Fruit fly (Drosophila melanogaster) whole organism, embryonic: ENCODE measurements around the gene CG9184.
A peak's percentile ranks its signal among the peaks of the same experiment; 100 is the strongest.

ENCODE experiments used
- Awh ChIP-seq: fragments of 200-800 bp; sonication (Bioruptor generic); IDR thresholded peaks from 2 replicates; pipeline ENCODE4, ENCODE4 v1.3.6; 2022; ENCODE audit warnings: missing biosample characterization, missing genetic modification characterization
- CG10654 ChIP-seq: fragments of 200-800 bp; sonication (Bioruptor generic); optimal IDR thresholded peaks from 2 replicates; lab custom pipeline; 2016; ENCODE audit warnings: missing biosample characterization, missing genetic modification characterization
- CG10979 ChIP-seq: fragments of 200-800 bp; sonication (Bioruptor generic); optimal IDR thresholded peaks from 2 replicates; lab custom pipeline; 2018; ENCODE audit warnings: missing biosample characterization, mild to moderate bottlenecking, missing genetic modification characterization, moderate library complexity
- CG12104 ChIP-seq: fragments of 200-800 bp; sonication (Bioruptor generic); optimal IDR thresholded peaks from 3 replicates; lab custom pipeline; 2016; ENCODE audit warnings: missing biosample characterization, missing genetic modification characterization
- CG12391 ChIP-seq: fragments of 200-800 bp; sonication (Bioruptor generic); optimal IDR thresholded peaks from 3 replicates; lab custom pipeline; 2018; ENCODE audit warnings: missing biosample characterization, mild to moderate bottlenecking, missing genetic modification characterization, moderate library complexity
- CG12659 ChIP-seq: fragments of 200-800 bp; sonication (Bioruptor generic); optimal IDR thresholded peaks from 3 replicates; lab custom pipeline; 2017; ENCODE audit warnings: mild to moderate bottlenecking, missing biosample characterization, missing genetic modification reagents, missing genetic modification characterization
- CG13296 ChIP-seq: fragments of 200-800 bp; sonication (Bioruptor generic); optimal IDR thresholded peaks from 3 replicates; lab custom pipeline; 2018; ENCODE audit warnings: missing biosample characterization, mild to moderate bottlenecking, missing genetic modification characterization
- CG13624 ChIP-seq: fragments of 200-800 bp; sonication (Bioruptor generic); optimal IDR thresholded peaks from 2 replicates; lab custom pipeline; 2016; ENCODE audit warnings: missing biosample characterization, missing genetic modification characterization
- CG15514 ChIP-seq: fragments of 200-800 bp; sonication (Bioruptor generic); optimal IDR thresholded peaks from 3 replicates; lab custom pipeline; 2017; ENCODE audit warnings: missing biosample characterization, missing genetic modification characterization, mild to moderate bottlenecking, moderate library complexity, missing genetic modification reagents
- CG15601 ChIP-seq: fragments of 200-800 bp; sonication (Bioruptor generic); optimal IDR thresholded peaks from 3 replicates; lab custom pipeline; 2019; ENCODE audit warnings: missing biosample characterization, mild to moderate bottlenecking, missing genetic modification characterization, moderate library complexity
- CG1647 ChIP-seq: fragments of 200-800 bp; sonication (Bioruptor generic); optimal IDR thresholded peaks from 3 replicates; lab custom pipeline; 2016; ENCODE audit warnings: missing biosample characterization, missing genetic modification characterization
- CG17568 ChIP-seq: fragments of 200-800 bp; sonication (Bioruptor generic); optimal IDR thresholded peaks from 2 replicates; lab custom pipeline; 2018; ENCODE audit warnings: missing biosample characterization, mild to moderate bottlenecking, missing genetic modification characterization, moderate library complexity
- CG18764 ChIP-seq: fragments of 200-800 bp; sonication (Bioruptor generic); optimal IDR thresholded peaks from 3 replicates; lab custom pipeline; 2016; ENCODE audit warnings: missing biosample characterization, missing genetic modification characterization
- CG31388 ChIP-seq: fragments of 200-800 bp; sonication (Bioruptor generic); optimal IDR thresholded peaks from 2 replicates; lab custom pipeline; 2016; ENCODE audit warnings: missing biosample characterization, missing genetic modification characterization
- CG34376 ChIP-seq: fragments of 200-800 bp; sonication (Bioruptor generic); optimal IDR thresholded peaks from 2 replicates; lab custom pipeline; 2018; ENCODE audit warnings: missing biosample characterization, mild to moderate bottlenecking, missing genetic modification characterization
- CG4424 ChIP-seq: fragments of 200-800 bp; sonication (Bioruptor generic); optimal IDR thresholded peaks from 3 replicates; lab custom pipeline; 2016; ENCODE audit warnings: missing biosample characterization, missing genetic modification characterization
- CG6272 ChIP-seq: fragments of 200-800 bp; sonication (Bioruptor generic); IDR thresholded peaks from 2 replicates; pipeline ENCODE4 v1.3.6; 2022; ENCODE audit warnings: missing biosample characterization, missing genetic modification characterization
- CG6654 ChIP-seq: fragments of 200-800 bp; sonication (Bioruptor generic); optimal IDR thresholded peaks from 2 replicates; lab custom pipeline; 2017; ENCODE audit warnings: missing biosample characterization, mild to moderate bottlenecking, missing genetic modification characterization
- CG7839 ChIP-seq: fragments of 200-800 bp; sonication (Bioruptor generic); optimal IDR thresholded peaks from 3 replicates; lab custom pipeline; 2018; ENCODE audit warnings: missing biosample characterization, mild to moderate bottlenecking, missing genetic modification characterization, moderate library complexity
- CG8089 ChIP-seq: fragments of 200-800 bp; sonication (Bioruptor generic); optimal IDR thresholded peaks from 3 replicates; lab custom pipeline; 2016; ENCODE audit warnings: missing biosample characterization, missing genetic modification characterization
- D19B ChIP-seq: fragments of 200-800 bp; sonication (Bioruptor generic); optimal IDR thresholded peaks from 2 replicates; lab custom pipeline; 2017; ENCODE audit warnings: missing biosample characterization, mild to moderate bottlenecking, missing genetic modification characterization
- Gsc ChIP-seq: fragments of 200-800 bp; sonication (Bioruptor generic); IDR thresholded peaks from 2 replicates; pipeline ENCODE4 v1.3.6; 2022; ENCODE audit warnings: missing biosample characterization, missing genetic modification characterization
- Hr3 ChIP-seq: fragments of 200-800 bp; sonication (Bioruptor generic); optimal IDR thresholded peaks from 3 replicates; lab custom pipeline; 2016; ENCODE audit warnings: missing biosample characterization, missing genetic modification characterization
- Hr39 ChIP-seq: fragments of >200 bp; optimal IDR thresholded peaks from 2 replicates; lab custom pipeline; 2017
- Hsf ChIP-seq: fragments of 200-800 bp; sonication (Bioruptor generic); optimal IDR thresholded peaks from 3 replicates; lab custom pipeline; 2016; ENCODE audit warnings: missing biosample characterization, missing genetic modification characterization
- Rfx ChIP-seq: fragments of 200-800 bp; sonication (Bioruptor generic); IDR thresholded peaks from 2 replicates; pipeline ENCODE4 v1.3.6; 2022; ENCODE audit warnings: missing biosample characterization, missing genetic modification characterization
- Six4 ChIP-seq: fragments of 200-800 bp; sonication (Bioruptor generic); optimal IDR thresholded peaks from 2 replicates; lab custom pipeline; 2016; ENCODE audit warnings: missing biosample characterization, missing genetic modification characterization
- Ssrp ChIP-seq: fragments of 200-800 bp; sonication (Bioruptor generic); optimal IDR thresholded peaks from 2 replicates; lab custom pipeline; 2018; ENCODE audit warnings: missing biosample characterization, mild to moderate bottlenecking, missing genetic modification characterization, moderate library complexity
- ash1 ChIP-seq: fragments of 200-800 bp; sonication (Bioruptor generic); optimal IDR thresholded peaks from 2 replicates; lab custom pipeline; 2018; ENCODE audit warnings: missing biosample characterization, mild to moderate bottlenecking, missing genetic modification characterization
- cato ChIP-seq: fragments of 200-800 bp; sonication (Bioruptor generic); optimal IDR thresholded peaks from 2 replicates; lab custom pipeline; 2016; ENCODE audit warnings: missing biosample characterization, missing genetic modification characterization, borderline replicate concordance
- gcm2 ChIP-seq: fragments of 200-800 bp; sonication (Bioruptor generic); optimal IDR thresholded peaks from 2 replicates; lab custom pipeline; 2016; ENCODE audit warnings: missing biosample characterization, missing genetic modification characterization
- grn ChIP-seq: fragments of 200-800 bp; sonication (Bioruptor generic); optimal IDR thresholded peaks from 3 replicates; lab custom pipeline; 2017; ENCODE audit warnings: missing biosample characterization, missing genetic modification characterization
- gt ChIP-seq: fragments of 200-800 bp; sonication (Bioruptor generic); IDR thresholded peaks from 2 replicates; pipeline ENCODE4 v1.3.6; 2022; ENCODE audit warnings: missing biosample characterization, missing genetic modification characterization
- jumu ChIP-seq: fragments of 200-800 bp; sonication (Bioruptor generic); optimal IDR thresholded peaks from 3 replicates; lab custom pipeline; 2016; ENCODE audit warnings: missing biosample characterization, missing genetic modification characterization
- knrl ChIP-seq: fragments of 200-800 bp; sonication (Bioruptor generic); IDR thresholded peaks from 3 replicates; pipeline ENCODE4 v1.3.6; 2022; ENCODE audit warnings: missing biosample characterization, missing genetic modification characterization; ENCODE audit not compliant: partially characterized antibody
- lilli ChIP-seq: fragments of 200-800 bp; sonication (Bioruptor generic); optimal IDR thresholded peaks from 3 replicates; lab custom pipeline; 2016; ENCODE audit warnings: missing biosample characterization, missing genetic modification characterization
- lmd ChIP-seq: fragments of 200-800 bp; sonication (Bioruptor generic); IDR thresholded peaks from 2 replicates; pipeline ENCODE4 v1.3.6; 2022; ENCODE audit warnings: missing biosample characterization, missing genetic modification characterization
- nau ChIP-seq: fragments of 200-800 bp; sonication (Bioruptor generic); optimal IDR thresholded peaks from 3 replicates; lab custom pipeline; 2017; ENCODE audit warnings: missing biosample characterization, mild to moderate bottlenecking, missing genetic modification characterization, missing genetic modification reagents
- nmo ChIP-seq: fragments of 200-800 bp; sonication (Bioruptor generic); optimal IDR thresholded peaks from 2 replicates; lab custom pipeline; 2018; ENCODE audit warnings: missing biosample characterization, mild to moderate bottlenecking, missing genetic modification characterization, moderate library complexity
- peb ChIP-seq: fragments of 200-800 bp; sonication (Bioruptor generic); IDR thresholded peaks from 2 replicates; pipeline ENCODE4 v1.3.6; 2022; ENCODE audit warnings: missing biosample characterization, missing genetic modification characterization
- pzg ChIP-seq: fragments of 200-800 bp; sonication (Bioruptor generic); optimal IDR thresholded peaks from 3 replicates; lab custom pipeline; 2018; ENCODE audit warnings: missing biosample characterization, mild to moderate bottlenecking, missing genetic modification characterization, moderate library complexity
- sc ChIP-seq, 3 experiments: fragments of >200 bp in 2 of 3; fragments of 200-800 bp in 1 of 3; sonication (Bioruptor generic) in 1 of 3; optimal IDR thresholded peaks; 2 replicates in 2 of 3; 3 replicates in 1 of 3; lab custom pipeline; 2017; ENCODE audit warnings: mild to moderate bottlenecking in 1 of 3, missing biosample characterization in 1 of 3, missing genetic modification characterization in 1 of 3, missing genetic modification reagents in 1 of 3
- schlank ChIP-seq: fragments of 200-800 bp; sonication (Bioruptor generic); optimal IDR thresholded peaks from 2 replicates; lab custom pipeline; 2018; ENCODE audit warnings: missing biosample characterization, mild to moderate bottlenecking, missing genetic modification characterization
- scrt ChIP-seq: fragments of 200-800 bp; sonication (Bioruptor generic); optimal IDR thresholded peaks from 2 replicates; lab custom pipeline; 2018; ENCODE audit warnings: missing biosample characterization, mild to moderate bottlenecking, missing genetic modification characterization, moderate library complexity
- sens ChIP-seq: fragments of 200-800 bp; sonication (Bioruptor generic); peaks from one replicate; lab custom pipeline; 2016; ENCODE audit warnings: missing biosample characterization, missing genetic modification characterization
- shn ChIP-seq: fragments of 200-800 bp; sonication (Bioruptor generic); optimal IDR thresholded peaks from 3 replicates; lab custom pipeline; 2016; ENCODE audit warnings: missing biosample characterization, missing genetic modification characterization
- stc ChIP-seq: fragments of 200-800 bp; sonication (Bioruptor generic); IDR thresholded peaks from 2 replicates; pipeline ENCODE4 v1.3.6; 2022; ENCODE audit warnings: missing biosample characterization, missing genetic modification characterization
- unc-4 ChIP-seq: fragments of 200-800 bp; sonication (Bioruptor generic); IDR thresholded peaks from 2 replicates; pipeline ENCODE4 v1.3.6; 2022; ENCODE audit warnings: missing biosample characterization, missing genetic modification characterization; ENCODE audit not compliant: partially characterized antibody
- wek ChIP-seq: fragments of 200-800 bp; sonication (Bioruptor generic); optimal IDR thresholded peaks from 3 replicates; lab custom pipeline; 2018; ENCODE audit warnings: missing biosample characterization, mild to moderate bottlenecking, missing genetic modification characterization, moderate library complexity
- zen ChIP-seq: fragments of 200-800 bp; sonication (Bioruptor generic); optimal IDR thresholded peaks from 3 replicates; lab custom pipeline; 2018; ENCODE audit warnings: missing biosample characterization, mild to moderate bottlenecking, missing genetic modification characterization, moderate library complexity

CG9184 gene

dm6 chr3L:1342133-1342580 is 19.6 kb upstream of the CG9184 start, which contains the start of gene indra (continued):
- TF ChIP-seq nau (no peak), Hr3 (peak; percentile 53), CG15514 (GFP tag; lab: Kevin White, UChicago) (peak; percentile 71), Hr39 (lab: Kevin White, UChicago) (no peak), lilli (GFP tag; lab: Kevin White, UChicago) (peak; percentile 85), Ssrp (peak; percentile 53), schlank (no peak), unc-4 (GFP tag; lab: Robert Waterston, UW) (peak; percentile 58; the same call in 1 of the 2 replicates), wek (GFP tag; lab: Kevin White, UChicago) (no peak), Rfx (GFP tag; lab: Robert Waterston, UW) (peak; percentile 63; the same call in 1 of the 2 replicates), ash1 (GFP tag; lab: Kevin White, UChicago) (no peak), Gsc (no peak), CG10654 (peak; percentile 48), stc (GFP tag; lab: Robert Waterston, UW) (no peak), pzg (GFP tag; lab: Kevin White, UChicago) (peak; percentile 75), shn (peak; percentile 68), grn (GFP tag; lab: Kevin White, UChicago) (no peak), peb (GFP tag; lab: Robert Waterston, UW) (no peak), CG31388 (GFP tag; lab: Kevin White, UChicago) (no peak), CG13296 (GFP tag; lab: Kevin White, UChicago) (no peak), CG12659 (GFP tag; lab: Kevin White, UChicago) (peak; percentile 81), gcm2 (GFP tag; lab: Kevin White, UChicago) (no peak), CG13624 (GFP tag; lab: Kevin White, UChicago) (peak; percentile 76), CG12104 (GFP tag; lab: Kevin White, UChicago) (peak; percentile 49), CG12391 (tag; lab: Kevin White, UChicago) (peak; percentile 67), gt (GFP tag; lab: Robert Waterston, UW) (no peak), scrt (GFP tag; lab: Kevin White, UChicago) (no peak), zen (tag; lab: Kevin White, UChicago) (peak; percentile 46), jumu (GFP tag; lab: Kevin White, UChicago) (peak; percentile 52), CG6654 (GFP tag; lab: Kevin White, UChicago) (no peak), CG17568 (GFP tag; lab: Kevin White, UChicago) (no peak), sc (optimal IDR thresholded peaks at IDR 0.05; lab: Kevin White, UChicago) (no peak), sc (GFP tag; optimal IDR thresholded peaks at IDR 0.05; lab: Kevin White, UChicago) (no peak), CG1647 (GFP tag; lab: Kevin White, UChicago) (peak; percentile 58), CG7839 (tag; lab: Kevin White, UChicago) (no peak), cato (GFP tag; lab: Kevin White, UChicago) (peak; percentile 64), Six4 (peak; percentile 23), knrl (peak; percentile 33; the same call in 1 of the 3 replicates), Hsf (GFP tag; lab: Kevin White, UChicago) (peak; percentile 36), lmd (GFP tag; lab: Robert Waterston, UW) (peak; percentile 37; the same call in 1 of the 2 replicates), CG10979 (tag; lab: Kevin White, UChicago) (peak; percentile 21), CG8089 (GFP tag; lab: Kevin White, UChicago) (peak; percentile 45), CG34376 (no peak), CG6272 (GFP tag; lab: Robert Waterston, UW) (no peak), CG15601 (tag; lab: Kevin White, UChicago) (peak; percentile 37), CG18764 (GFP tag; lab: Kevin White, UChicago) (peak; percentile 25), CG4424 (peak; percentile 6), Awh (GFP tag; lab: Robert Waterston, UW) (no peak), nmo (peak; percentile 74), sens (peak; percentile 95), D19B (GFP tag; lab: Kevin White, UChicago) (no peak)
